Fruit fly (Drosophila melanogaster) whole organism, prepupa: Measurements from ENCODE around the gene mof.
A peak's percentile ranks its signal among the peaks of the same experiment; 100 is the strongest.

ENCODE experiments used
- CG10669 ChIP-seq: fragments of 200-800 bp; sonication (Bioruptor generic); optimal IDR thresholded peaks from 3 replicates; lab custom pipeline; 2018; ENCODE audit warnings: missing biosample characterization, mild to moderate bottlenecking, missing genetic modification characterization, moderate library complexity
- CG16779 ChIP-seq: fragments of 200-800 bp; sonication (Bioruptor generic); optimal IDR thresholded peaks from 3 replicates; lab custom pipeline; 2017; ENCODE audit warnings: missing biosample characterization, mild to moderate bottlenecking, missing genetic modification characterization
- CG34406 ChIP-seq: fragments of 200-800 bp; sonication (Bioruptor generic); optimal IDR thresholded peaks from 3 replicates; lab custom pipeline; 2016; ENCODE audit warnings: missing biosample characterization, missing genetic modification characterization
- CG3919 ChIP-seq: fragments of 200-800 bp; sonication (Bioruptor generic); optimal IDR thresholded peaks from 3 replicates; lab custom pipeline; 2016; ENCODE audit warnings: missing biosample characterization, missing genetic modification characterization
- CG6854 ChIP-seq: fragments of 200-800 bp; sonication (Bioruptor generic); optimal IDR thresholded peaks from 2 replicates; lab custom pipeline; 2017; ENCODE audit warnings: missing biosample characterization, mild to moderate bottlenecking, missing genetic modification characterization
- CG8319 ChIP-seq: fragments of 200-800 bp; sonication (Bioruptor generic); optimal IDR thresholded peaks from 3 replicates; lab custom pipeline; 2016; ENCODE audit warnings: missing biosample characterization, missing genetic modification characterization
- Gug ChIP-seq: fragments of 200-800 bp; sonication (Bioruptor generic); IDR thresholded peaks from 2 replicates; pipeline ENCODE4 v1.3.6; 2022; ENCODE audit warnings: missing biosample characterization, missing genetic modification characterization
- Hr38 ChIP-seq: sonication (Bioruptor generic); optimal IDR thresholded peaks from 2 replicates; lab custom pipeline; 2016; ENCODE audit warnings: missing biosample characterization, missing genetic modification characterization
- Sox102F ChIP-seq: fragments of 200-800 bp; sonication (Bioruptor generic); optimal IDR thresholded peaks from 2 replicates; lab custom pipeline; 2016; ENCODE audit warnings: missing biosample characterization, mild to moderate bottlenecking, missing genetic modification characterization
- acj6 ChIP-seq: fragments of 200-800 bp; sonication (Bioruptor generic); optimal IDR thresholded peaks from 3 replicates; lab custom pipeline; 2016; ENCODE audit warnings: missing biosample characterization, missing genetic modification characterization
- dac ChIP-seq: fragments of 200-800 bp; sonication (Bioruptor generic); optimal IDR thresholded peaks from 2 replicates; lab custom pipeline; 2017; ENCODE audit warnings: missing biosample characterization, mild to moderate bottlenecking, missing genetic modification characterization
- svp ChIP-seq: fragments of 200-800 bp; sonication (Bioruptor generic); peaks from one replicate; lab custom pipeline; 2016; ENCODE audit warnings: missing biosample characterization, missing genetic modification characterization
- topi ChIP-seq: fragments of 200-800 bp; sonication (Bioruptor generic); optimal IDR thresholded peaks from 3 replicates; lab custom pipeline; 2016; ENCODE audit warnings: missing biosample characterization, missing genetic modification characterization

DNA sequence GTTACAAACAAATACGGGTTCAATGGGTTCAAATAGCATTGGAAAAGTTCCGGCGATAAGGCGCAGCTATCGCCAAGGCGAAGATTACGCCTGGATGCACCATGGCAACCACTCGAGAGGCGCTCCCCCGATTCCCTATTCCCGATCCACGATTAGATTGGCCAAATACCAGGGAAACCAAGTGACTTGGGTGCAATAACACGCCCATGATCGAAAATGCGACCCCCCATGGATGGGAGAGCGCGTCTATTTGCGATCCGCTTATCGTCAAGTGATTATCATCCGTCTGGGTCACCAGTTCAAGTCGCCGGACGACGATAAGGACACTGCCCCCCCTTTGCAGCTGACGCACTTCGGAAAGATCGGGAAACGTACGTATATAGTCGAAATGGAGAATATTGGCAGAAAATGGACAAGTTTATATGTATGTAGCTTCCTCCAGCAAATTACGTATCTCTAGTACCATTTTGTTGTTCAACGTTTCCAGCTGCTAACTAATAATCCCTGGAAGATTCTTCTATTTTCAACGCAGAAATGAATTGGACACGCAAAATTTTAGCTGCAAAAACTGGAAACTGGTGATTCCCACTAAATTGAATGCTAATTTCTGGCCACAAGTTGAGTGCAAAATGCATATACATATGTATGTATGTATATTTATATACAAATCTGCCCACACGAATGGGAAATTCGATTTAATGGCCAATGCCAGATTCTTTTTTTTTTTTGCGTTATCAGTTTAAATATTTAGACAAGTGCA, 38.5 kb upstream of the mof start:
- TF ChIP-seq Gug (GFP tag; lab: Robert Waterston, UW) (no peak), Sox102F (GFP tag; lab: Kevin White, UChicago) (no peak), CG16779 (tag; lab: Kevin White, UChicago) (no peak), svp (GFP tag; lab: Kevin White, UChicago) (peak; percentile 99), CG6854 (GFP tag; lab: Kevin White, UChicago) (no peak), dac (no peak), CG3919 (GFP tag; lab: Kevin White, UChicago) (no peak), topi (GFP tag; lab: Kevin White, UChicago) (no peak), CG8319 (GFP tag; lab: Kevin White, UChicago) (no peak), CG34406 (GFP tag; lab: Kevin White, UChicago) (no peak), CG10669 (GFP tag; lab: Kevin White, UChicago) (no peak), Hr38 (no peak), acj6 (no peak)
